Worm (Caenorhabditis elegans) whole organism, L3 larva: Measurements from ENCODE around the gene C44B9.3.

Source experiments
- R02D3.7 ChIP-seq: fragments of 150-350 bp; optimal IDR thresholded peaks from 2 replicates; lab custom pipeline; 2014; ENCODE audit warnings: missing biosample characterization, missing genetic modification characterization
- ZK546.5 ChIP-seq: sonication (generic microtip); optimal IDR thresholded peaks from 2 replicates; lab custom pipeline; 2017; ENCODE audit warnings: missing biosample characterization, missing genetic modification characterization
- aly-2 ChIP-seq: fragments of 150-350 bp; optimal IDR thresholded peaks from 2 replicates; lab custom pipeline; 2014; ENCODE audit warnings: missing biosample characterization, missing genetic modification characterization
- ama-1 ChIP-seq: fragments of 150-350 bp; optimal IDR thresholded peaks from 2 replicates; lab custom pipeline; 2018
- ceh-16 ChIP-seq: sonication (generic microtip); optimal IDR thresholded peaks from 2 replicates; lab custom pipeline; 2017; ENCODE audit warnings: missing biosample characterization, missing genetic modification characterization
- ceh-28 ChIP-seq: fragments of 150-350 bp; optimal IDR thresholded peaks from 2 replicates; lab custom pipeline; 2014; ENCODE audit warnings: missing biosample characterization, missing genetic modification reagents, missing genetic modification characterization
- ceh-82 ChIP-seq: fragments of 150-350 bp; optimal IDR thresholded peaks from 2 replicates; lab custom pipeline; 2014; ENCODE audit warnings: missing biosample characterization, missing genetic modification characterization
- ceh-9 ChIP-seq: sonication (generic microtip); optimal IDR thresholded peaks from 2 replicates; lab custom pipeline; 2018; ENCODE audit warnings: missing biosample characterization, missing genetic modification characterization
- daf-12 ChIP-seq: fragments of 150-350 bp; optimal IDR thresholded peaks from 2 replicates; lab custom pipeline; 2014; ENCODE audit warnings: missing biosample characterization, missing genetic modification reagents, missing genetic modification characterization
- egl-27 ChIP-seq: sonication (generic microtip); optimal IDR thresholded peaks from 4 replicates; lab custom pipeline; 2017; ENCODE audit warnings: missing biosample characterization, missing genetic modification reagents, missing genetic modification characterization
- egl-5 ChIP-seq: fragments of 150-350 bp; optimal IDR thresholded peaks from 2 replicates; lab custom pipeline; 2017; ENCODE audit warnings: missing biosample characterization, missing genetic modification reagents, missing genetic modification characterization, inconsistent platforms
- elt-1 ChIP-seq: fragments of 150-350 bp; optimal IDR thresholded peaks from 2 replicates; lab custom pipeline; 2014; ENCODE audit warnings: missing biosample characterization, missing genetic modification characterization
- elt-2 ChIP-seq: sonication (generic microtip); optimal IDR thresholded peaks from 2 replicates; lab custom pipeline; 2016; ENCODE audit warnings: missing genetic modification reagents, mild to moderate bottlenecking, missing genetic modification characterization, missing compliant biosample characterization
- elt-3 ChIP-seq, 3 experiments: fragments of 150-350 bp in 1 of 3; sonication (generic microtip) in 2 of 3; optimal IDR thresholded peaks; 2 replicates in 2 of 3; 4 replicates in 1 of 3; lab custom pipeline; 2014 to 2017; ENCODE audit warnings: missing biosample characterization in 3 of 3, missing genetic modification characterization in 3 of 3
- eor-1 ChIP-seq, 2 experiments: fragments of 150-350 bp; optimal IDR thresholded peaks; 2 replicates each; lab custom pipeline; 2014 to 2018; ENCODE audit warnings: missing biosample characterization in 2 of 2, missing genetic modification characterization in 2 of 2
- fkh-10 ChIP-seq: sonication (generic microtip); optimal IDR thresholded peaks from 2 replicates; lab custom pipeline; 2017; ENCODE audit warnings: missing biosample characterization, missing genetic modification reagents, missing genetic modification characterization
- fkh-2 ChIP-seq: fragments of 150-350 bp; optimal IDR thresholded peaks from 2 replicates; lab custom pipeline; 2014; ENCODE audit warnings: missing biosample characterization, missing genetic modification reagents, missing genetic modification characterization
- fos-1 ChIP-seq: fragments of 150-350 bp; optimal IDR thresholded peaks from 2 replicates; lab custom pipeline; 2014; ENCODE audit warnings: missing biosample characterization, missing genetic modification characterization
- hmg-11 ChIP-seq: sonication (generic microtip); optimal IDR thresholded peaks from 2 replicates; lab custom pipeline; 2016; ENCODE audit warnings: missing genetic modification characterization, missing compliant biosample characterization
- jun-1 ChIP-seq: fragments of 150-350 bp; optimal IDR thresholded peaks from 2 replicates; lab custom pipeline; 2014; ENCODE audit warnings: missing biosample characterization, missing genetic modification reagents, missing genetic modification characterization
- lin-15B ChIP-seq: fragments of 150-350 bp; optimal IDR thresholded peaks from 2 replicates; lab custom pipeline; 2014; ENCODE audit warnings: missing biosample characterization, missing genetic modification characterization
- lin-39 ChIP-seq: fragments of 150-350 bp; optimal IDR thresholded peaks from 2 replicates; lab custom pipeline; 2018; ENCODE audit warnings: missing biosample characterization, missing genetic modification reagents, missing genetic modification characterization
- lsy-12 ChIP-seq: sonication (generic microtip); optimal IDR thresholded peaks from 2 replicates; lab custom pipeline; 2016; ENCODE audit warnings: mild to moderate bottlenecking, missing genetic modification characterization, missing compliant biosample characterization
- mdl-1 ChIP-seq: fragments of 150-350 bp; optimal IDR thresholded peaks from 2 replicates; lab custom pipeline; 2014; ENCODE audit warnings: missing biosample characterization, missing genetic modification characterization
- mml-1 ChIP-seq: fragments of 150-350 bp; sonication (generic microtip); optimal IDR thresholded peaks from 3 replicates; lab custom pipeline; 2014; ENCODE audit warnings: missing biosample characterization, missing genetic modification characterization
- nfya-1 ChIP-seq: sonication (generic microtip); optimal IDR thresholded peaks from 2 replicates; lab custom pipeline; 2017; ENCODE audit warnings: missing genetic modification characterization, mild to moderate bottlenecking, missing compliant biosample characterization, antibody characterized with exemption, moderate library complexity; ENCODE audit not compliant: insufficient read depth
- nhr-11 ChIP-seq: fragments of 150-350 bp; optimal IDR thresholded peaks from 2 replicates; lab custom pipeline; 2014; ENCODE audit warnings: missing biosample characterization, missing genetic modification characterization
- nhr-12 ChIP-seq: fragments of 150-350 bp; optimal IDR thresholded peaks from 2 replicates; lab custom pipeline; 2014; ENCODE audit warnings: missing biosample characterization, missing genetic modification characterization
- nhr-23 ChIP-seq: fragments of 150-350 bp; optimal IDR thresholded peaks from 2 replicates; lab custom pipeline; 2014; ENCODE audit warnings: missing biosample characterization, missing genetic modification reagents, missing genetic modification characterization
- nhr-237 ChIP-seq: fragments of 150-350 bp; optimal IDR thresholded peaks from 2 replicates; lab custom pipeline; 2014; ENCODE audit warnings: missing biosample characterization, missing genetic modification characterization
- nhr-25 ChIP-seq: sonication (generic microtip); optimal IDR thresholded peaks from 2 replicates; lab custom pipeline; 2017; ENCODE audit warnings: missing biosample characterization, missing genetic modification characterization
- nhr-28 ChIP-seq: fragments of 150-350 bp; optimal IDR thresholded peaks from 2 replicates; lab custom pipeline; 2014; ENCODE audit warnings: missing biosample characterization, missing genetic modification characterization
- nhr-43 ChIP-seq: sonication (generic microtip); optimal IDR thresholded peaks from 2 replicates; lab custom pipeline; 2016; ENCODE audit warnings: mild to moderate bottlenecking, missing genetic modification characterization, missing compliant biosample characterization; ENCODE audit not compliant: poor library complexity, severe bottlenecking
- nhr-67 ChIP-seq: fragments of 150-350 bp; optimal IDR thresholded peaks from 2 replicates; lab custom pipeline; 2014; ENCODE audit warnings: missing biosample characterization, missing genetic modification characterization
- nhr-76 ChIP-seq: fragments of 150-350 bp; sonication (generic microtip); optimal IDR thresholded peaks from 5 replicates; lab custom pipeline; 2014; ENCODE audit warnings: missing biosample characterization, missing genetic modification characterization
- nhr-77 ChIP-seq: fragments of 150-350 bp; optimal IDR thresholded peaks from 2 replicates; lab custom pipeline; 2014; ENCODE audit warnings: missing biosample characterization, missing genetic modification characterization
- pha-4 ChIP-seq: fragments of 150-350 bp; optimal IDR thresholded peaks from 2 replicates; lab custom pipeline; 2014; ENCODE audit warnings: missing biosample characterization, missing genetic modification reagents, missing genetic modification characterization
- pqm-1 ChIP-seq: fragments of 150-350 bp; optimal IDR thresholded peaks from 2 replicates; lab custom pipeline; 2017; ENCODE audit warnings: missing biosample characterization, missing genetic modification characterization, inconsistent platforms
- sea-2 ChIP-seq: fragments of 150-350 bp; sonication (generic microtip); optimal IDR thresholded peaks from 4 replicates; lab custom pipeline; 2014; ENCODE audit warnings: missing biosample characterization, missing genetic modification reagents, missing genetic modification characterization
- skn-1 ChIP-seq: fragments of 150-350 bp; optimal IDR thresholded peaks from 2 replicates; lab custom pipeline; 2014; ENCODE audit warnings: missing biosample characterization, missing genetic modification characterization
- snpc-4 ChIP-seq: fragments of 150-350 bp; optimal IDR thresholded peaks from 2 replicates; lab custom pipeline; 2014; ENCODE audit warnings: missing biosample characterization, missing genetic modification characterization
- tbx-2 ChIP-seq: sonication (generic microtip); optimal IDR thresholded peaks from 2 replicates; lab custom pipeline; 2016; ENCODE audit warnings: mild to moderate bottlenecking, missing genetic modification characterization, missing compliant biosample characterization
- unc-39 ChIP-seq: sonication (generic microtip); optimal IDR thresholded peaks from 4 replicates; lab custom pipeline; 2017; ENCODE audit warnings: missing biosample characterization, missing genetic modification characterization
- unc-62 ChIP-seq: fragments of 150-350 bp; sonication (generic microtip); optimal IDR thresholded peaks from 4 replicates; lab custom pipeline; 2014; ENCODE audit warnings: missing biosample characterization, missing genetic modification reagents, missing genetic modification characterization
- zag-1 ChIP-seq: fragments of 150-350 bp; optimal IDR thresholded peaks from 2 replicates; lab custom pipeline; 2014; ENCODE audit warnings: missing biosample characterization, missing genetic modification characterization
- ztf-11 ChIP-seq: fragments of 150-350 bp; optimal IDR thresholded peaks from 2 replicates; lab custom pipeline; 2014; ENCODE audit warnings: missing biosample characterization, missing genetic modification characterization
- ztf-4 ChIP-seq: fragments of 150-350 bp; optimal IDR thresholded peaks from 2 replicates; lab custom pipeline; 2014; ENCODE audit warnings: missing biosample characterization, missing genetic modification characterization

C44B9.3 gene

DNA sequence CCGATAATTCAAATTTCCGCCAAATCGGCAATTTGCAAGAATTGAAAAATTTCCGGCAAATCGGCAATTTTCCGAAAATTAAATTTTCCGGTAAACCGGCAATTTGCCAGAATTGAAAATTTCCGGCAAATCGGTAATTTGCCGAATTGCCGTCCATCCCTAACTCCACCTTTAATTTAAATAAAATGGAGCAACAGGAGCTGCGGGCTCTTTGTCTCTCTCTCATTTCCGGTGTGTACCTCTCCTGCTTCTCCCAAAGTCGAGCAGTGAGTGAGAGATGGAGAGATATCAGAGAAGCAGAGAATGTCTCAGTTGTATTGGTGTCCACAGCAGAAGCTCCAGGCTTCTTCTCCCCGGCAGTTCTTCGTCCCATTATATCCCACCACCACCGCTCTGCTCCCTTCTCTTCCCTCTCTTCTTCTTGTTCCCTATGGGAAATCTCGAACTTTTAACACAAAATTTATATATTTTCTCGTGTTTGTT, 24.5 kb downstream of the C44B9.3 start, which contains the start of gene Y39A1C.1:
Gene Y39A1C.1 (plus strand): TSS at position 51 of the 483 bp plus-strand sequence.
- TF ChIP-seq unc-39 (tag; lab: Kevin White, UChicago) (no peak), aly-2 (tag; lab: Kevin White, UChicago) (no peak), skn-1 (tag; lab: Kevin White, UChicago) (no peak), nfya-1 (tag; lab: Kevin White, UChicago) (peak; percentile 54), elt-1 (tag; lab: Kevin White, UChicago) (no peak), nhr-43 (tag; lab: Kevin White, UChicago) (no peak), fkh-10 (GFP tag; lab: Kevin White, UChicago) (no peak), nhr-67 (tag; lab: Kevin White, UChicago) (no peak), ztf-11 (tag; lab: Kevin White, UChicago) (no peak), mdl-1 (tag; lab: Kevin White, UChicago) (no peak), zag-1 (no peak), ama-1 (lab: Kevin White, UChicago) (no peak), hmg-11 (tag; lab: Kevin White, UChicago) (peak; percentile 67), nhr-77 (tag; lab: Kevin White, UChicago) (no peak), nhr-23 (tag; lab: Kevin White, UChicago) (no peak), lin-39 (tag; lab: Kevin White, UChicago) (peak; percentile 60), nhr-28 (no peak), pqm-1 (tag; lab: Kevin White, UChicago) (no peak), fkh-2 (tag; lab: Kevin White, UChicago) (no peak), unc-62 (GFP tag; lab: Kevin White, UChicago) (no peak), lin-15B (tag; lab: Kevin White, UChicago) (peak; percentile 24), nhr-11 (tag; lab: Kevin White, UChicago) (no peak)

DNA sequence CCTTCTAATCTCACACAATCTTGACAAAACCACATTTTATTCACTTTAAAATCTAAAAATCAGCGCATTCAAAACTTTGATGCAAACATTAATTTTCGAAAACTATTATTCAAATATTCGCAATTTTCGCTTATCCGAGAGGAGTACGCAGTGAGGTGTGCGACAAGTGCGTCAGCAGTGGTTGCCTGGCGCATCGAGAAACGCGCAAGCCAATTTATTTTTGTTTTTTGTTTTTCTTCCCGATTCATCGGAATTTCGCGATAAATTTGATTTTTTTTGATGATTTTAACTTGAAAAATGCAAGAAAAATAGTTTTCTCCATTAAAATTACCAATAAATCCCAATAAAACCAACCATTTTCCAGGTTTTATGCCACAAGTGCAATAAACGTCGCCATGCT, 31.1 kb downstream of the C44B9.3 start, which contains the start of the genes fbxb-85 and hex-3:
Gene fbxb-85 (minus strand): TSS at position 106 of the 400 bp plus-strand sequence.
Gene hex-3 (plus strand): TSS at position 365 of the 400 bp plus-strand sequence.
- TF ChIP-seq lin-39 (tag; lab: Kevin White, UChicago) (peak; percentile 87), mdl-1 (tag; lab: Kevin White, UChicago) (peak; percentile 46), nhr-25 (tag; lab: Kevin White, UChicago) (peak; percentile 88), nhr-23 (tag; lab: Kevin White, UChicago) (peak; percentile 96), unc-39 (tag; lab: Kevin White, UChicago) (no peak), nhr-12 (tag; lab: Kevin White, UChicago) (no peak), fkh-10 (GFP tag; lab: Kevin White, UChicago) (peak; percentile 86), fos-1 (no peak), ztf-11 (tag; lab: Kevin White, UChicago) (no peak), nhr-76 (tag; lab: Kevin White, UChicago) (peak; percentile 17), nhr-67 (tag; lab: Kevin White, UChicago) (no peak), egl-5 (tag; lab: Kevin White, UChicago) (peak; percentile 85), pqm-1 (tag; lab: Kevin White, UChicago) (peak; percentile 58), jun-1 (tag; lab: Kevin White, UChicago) (peak; percentile 70), elt-2 (tag; lab: Kevin White, UChicago) (peak; percentile 69), skn-1 (tag; lab: Kevin White, UChicago) (peak; percentile 58), ama-1 (lab: Kevin White, UChicago) (peak; percentile 68), ceh-16 (tag; lab: Kevin White, UChicago) (no peak), ceh-9 (tag; lab: Kevin White, UChicago) (no peak), fkh-2 (tag; lab: Kevin White, UChicago) (no peak), lin-15B (tag; lab: Kevin White, UChicago) (peak; percentile 95), elt-3 (tag; optimal IDR thresholded peaks at IDR 0.05; lab: Kevin White, UChicago) (no peak), tbx-2 (tag; lab: Kevin White, UChicago) (peak; percentile 89), nhr-77 (tag; lab: Kevin White, UChicago) (peak; percentile 74), nhr-237 (tag; lab: Kevin White, UChicago) (no peak), eor-1 (tag; optimal IDR thresholded peaks at IDR 0.05; lab: Kevin White, UChicago) (no peak), snpc-4 (tag; lab: Kevin White, UChicago) (peak; percentile 71), lsy-12 (peak; percentile 95), zag-1 (peak; percentile 20), aly-2 (tag; lab: Kevin White, UChicago) (peak; percentile 4), egl-27 (tag; lab: Kevin White, UChicago) (peak; percentile 44), ceh-28 (tag; lab: Kevin White, UChicago) (peak; percentile 89), sea-2 (GFP tag; lab: Kevin White, UChicago) (no peak), nhr-11 (tag; lab: Kevin White, UChicago) (peak; percentile 64), nfya-1 (tag; lab: Kevin White, UChicago) (peak; percentile 97), unc-62 (GFP tag; lab: Kevin White, UChicago) (peak; percentile 28), ZK546.5 (peak; percentile 27), R02D3.7 (tag; lab: Kevin White, UChicago) (peak; percentile 84), nhr-28 (peak; percentile 60), pha-4 (tag; lab: Kevin White, UChicago) (peak; percentile 94), ceh-82 (peak; percentile 82), mml-1 (no peak), hmg-11 (tag; lab: Kevin White, UChicago) (peak; percentile 87), daf-12 (tag; lab: Kevin White, UChicago) (peak; percentile 33), nhr-43 (tag; lab: Kevin White, UChicago) (peak; percentile 96), ztf-4 (peak; percentile 29), elt-1 (tag; lab: Kevin White, UChicago) (no peak)
